Fruit fly (Drosophila melanogaster) Kc167 (cell line): Measurements from ENCODE around the gene CG6765.

ENCODE experiments used
- Myc ChIP-seq: fragments of >200 bp; optimal IDR thresholded peaks from 2 replicates; lab custom pipeline; 2017; ENCODE audit warnings: missing external identifiers
- Sin3A ChIP-seq: fragments of >200 bp; optimal IDR thresholded peaks from 2 replicates; lab custom pipeline; 2018; ENCODE audit warnings: missing external identifiers
- h ChIP-seq: fragments of >200 bp; optimal IDR thresholded peaks from 3 replicates; lab custom pipeline; 2018; ENCODE audit warnings: missing external identifiers
- insv ChIP-seq: fragments of >200 bp; optimal IDR thresholded peaks from 3 replicates; lab custom pipeline; 2018; ENCODE audit warnings: missing external identifiers
- psq ChIP-seq: fragments of >200 bp; optimal IDR thresholded peaks from 2 replicates; lab custom pipeline; 2017; ENCODE audit warnings: missing external identifiers
- ttk ChIP-seq: sonication (Bioruptor generic); optimal IDR thresholded peaks from 2 replicates; lab custom pipeline; 2017; ENCODE audit warnings: missing external identifiers

- TF ChIP-seq psq (lab: Kevin White, UChicago): no peak
- no peak for TF ChIP-seq Myc
- no peak for TF ChIP-seq insv (lab: Kevin White, UChicago)
- TF ChIP-seq ttk (lab: Kevin White, UChicago): no peak
- no peak for TF ChIP-seq Sin3A (lab: Kevin White, UChicago)
- no peak for TF ChIP-seq h (lab: Kevin White, UChicago)
Observed at dm6 chr3L:8520252-8520651, 7.7 kb downstream of the CG6765 start, which contains the start of gene se.
